Fruit fly (Drosophila melanogaster) whole organism, larva: Measurements from ENCODE around the gene MED26.
"Not testable (repeated sequence)": the region's sequence is repeated elsewhere in the genome, so short reads cannot be mapped to it uniquely, and the experiment has no call there.

Source experiments
- noc ChIP-seq: fragments of 200-800 bp; sonication (Bioruptor generic); optimal IDR thresholded peaks from 3 replicates; lab custom pipeline; 2019; ENCODE audit warnings: missing biosample characterization, mild to moderate bottlenecking, missing genetic modification characterization, moderate library complexity

Gene MED26

dm6 chr4:788878-789277 is at the start of gene MED26:
TSS of gene MED26 (minus strand) at chr4:788978.
- TF ChIP-seq noc (tag; lab: Kevin White, UChicago), result not testable (repeated sequence)

- no peak for TF ChIP-seq noc (tag; lab: Kevin White, UChicago)
Observed at dm6 chr4:835535-836138, 46.9 kb upstream of the MED26 start.

dm6 chr4:834837-835534 is 46.2 kb upstream of the MED26 start:
- no peak for TF ChIP-seq noc (tag; lab: Kevin White, UChicago)

dm6 chr4:834452-834820 is 45.7 kb upstream of the MED26 start:
- no peak for TF ChIP-seq noc (tag; lab: Kevin White, UChicago)

- no peak for TF ChIP-seq noc (tag; lab: Kevin White, UChicago)
Observed at dm6 chr4:833790-834451, 45.1 kb upstream of the MED26 start, which contains the start of gene Sox102F. TSS of gene Sox102F (minus strand) at chr4:834393.

dm6 chr4:832985-833384 is 44.2 kb upstream of the MED26 start:
- no peak for TF ChIP-seq noc (tag; lab: Kevin White, UChicago)

- TF ChIP-seq noc (tag; lab: Kevin White, UChicago), result no peak
Observed at dm6 chr4:831790-832189, 43.0 kb upstream of the MED26 start.

dm6 chr4:829783-830182 is 41.0 kb upstream of the MED26 start:
- no peak for TF ChIP-seq noc (tag; lab: Kevin White, UChicago)

dm6 chr4:824043-824442 is 35.3 kb upstream of the MED26 start:
- no peak for TF ChIP-seq noc (tag; lab: Kevin White, UChicago)

dm6 chr4:817799-818198 is 29.0 kb upstream of the MED26 start:
- TF ChIP-seq noc (tag; lab: Kevin White, UChicago), result no peak

- no peak for TF ChIP-seq noc (tag; lab: Kevin White, UChicago)
Observed at dm6 chr4:816500-816899, 27.7 kb upstream of the MED26 start.

- no peak for TF ChIP-seq noc (tag; lab: Kevin White, UChicago)
Observed at dm6 chr4:810864-811263, 22.1 kb upstream of the MED26 start.

- no peak for TF ChIP-seq noc (tag; lab: Kevin White, UChicago)
Observed at dm6 chr4:807422-808391, 18.9 kb upstream of the MED26 start.

- TF ChIP-seq noc (tag; lab: Kevin White, UChicago), result no peak
Observed at dm6 chr4:806960-807359, 18.2 kb upstream of the MED26 start.

dm6 chr4:788350-788749 is 428 bp downstream of the MED26 start:
- no peak for TF ChIP-seq noc (tag; lab: Kevin White, UChicago)
